Worm (Caenorhabditis elegans) whole organism, young adult: ENCODE data around the gene K08E4.7.

Experiments used
- F49E8.2 ChIP-seq: sonication (generic microtip); optimal IDR thresholded peaks from 3 replicates; lab custom pipeline; 2017; ENCODE audit warnings: missing genetic modification characterization, mild to moderate bottlenecking, missing compliant biosample characterization, antibody characterized with exemption, moderate library complexity; ENCODE audit not compliant: insufficient read depth
- F52B5.7 ChIP-seq: sonication (generic microtip); optimal IDR thresholded peaks from 2 replicates; lab custom pipeline; 2016; ENCODE audit warnings: mild to moderate bottlenecking, missing genetic modification characterization, missing compliant biosample characterization
- K12H6.12 ChIP-seq: fragments of 200-800 bp; sonication (Bioruptor generic); optimal IDR thresholded peaks from 2 replicates; lab custom pipeline; 2018; ENCODE audit warnings: mild to moderate bottlenecking, missing genetic modification characterization, missing compliant biosample characterization
- dpl-1 ChIP-seq: fragments of 150-350 bp; optimal IDR thresholded peaks from 2 replicates; lab custom pipeline; 2014; ENCODE audit warnings: missing biosample characterization, missing genetic modification reagents, missing genetic modification characterization
- ets-4 ChIP-seq: fragments of 200-800 bp; sonication (Bioruptor generic); optimal IDR thresholded peaks from 2 replicates; lab custom pipeline; 2018; ENCODE audit warnings: mild to moderate bottlenecking, missing genetic modification characterization, missing compliant biosample characterization
- him-1 ChIP-seq: sonication (generic microtip); optimal IDR thresholded peaks from 2 replicates; lab custom pipeline; 2016; ENCODE audit warnings: missing genotype, missing genetic modification reagents, missing genetic modification characterization, missing compliant biosample characterization
- nhr-120 ChIP-seq: fragments of 200-800 bp; sonication (Bioruptor generic); IDR thresholded peaks from 2 replicates; pipeline ENCODE4 v1.3.6; 2022; ENCODE audit warnings: missing genetic modification characterization, missing compliant biosample characterization
- pbrm-1 ChIP-seq: fragments of 200-800 bp; sonication (Bioruptor generic); IDR thresholded peaks from 2 replicates; pipeline ENCODE4 v1.3.6; 2022; ENCODE audit warnings: missing genetic modification reagents, missing genetic modification characterization, missing compliant biosample characterization
- snpc-1.3 ChIP-seq: sonication (generic microtip); optimal IDR thresholded peaks from 2 replicates; lab custom pipeline; 2017; ENCODE audit warnings: missing genetic modification characterization, mild to moderate bottlenecking, missing compliant biosample characterization, antibody characterized with exemption, moderate library complexity, missing genotype, missing genetic modification reagents; ENCODE audit not compliant: insufficient read depth
- zim-3 ChIP-seq: sonication (generic microtip); optimal IDR thresholded peaks from 2 replicates; lab custom pipeline; 2017; ENCODE audit warnings: mild to moderate bottlenecking, missing genetic modification characterization, moderate library complexity, missing compliant biosample characterization
- ztf-25 ChIP-seq: fragments of 200-800 bp; sonication (Bioruptor generic); IDR thresholded peaks from 2 replicates; pipeline ENCODE4 v1.3.6; 2022; ENCODE audit warnings: missing genetic modification reagents, missing genetic modification characterization, missing compliant biosample characterization

DNA sequence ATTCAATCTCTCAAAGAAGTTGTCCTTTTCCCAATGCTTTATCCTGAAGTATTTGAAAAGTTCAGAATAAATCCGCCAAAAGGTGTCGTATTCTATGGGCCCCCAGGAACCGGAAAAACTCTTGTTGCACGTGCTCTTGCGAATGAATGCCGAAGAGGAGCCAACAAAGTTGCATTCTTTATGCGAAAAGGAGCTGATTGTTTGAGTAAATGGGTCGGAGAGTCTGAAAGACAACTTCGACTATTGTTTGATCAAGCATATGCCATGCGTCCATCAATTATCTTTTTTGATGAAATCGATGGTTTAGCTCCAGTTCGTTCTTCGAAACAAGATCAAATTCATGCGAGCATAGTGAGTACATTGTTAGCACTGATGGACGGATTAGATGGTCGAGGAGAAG, 5.2 kb downstream of the K08E4.7 start:
- TF ChIP-seq F49E8.2 (no peak), ztf-25 (GFP tag; lab: Robert Waterston, UW) (no peak), K12H6.12 (tag; lab: Kevin White, UChicago) (no peak), nhr-120 (GFP tag; lab: Robert Waterston, UW) (no peak), him-1 (tag; lab: Kevin White, UChicago) (no peak), snpc-1.3 (tag; lab: Kevin White, UChicago) (no peak), zim-3 (tag; lab: Kevin White, UChicago) (no peak), F52B5.7 (tag; lab: Kevin White, UChicago) (no peak), ets-4 (no peak), dpl-1 (GFP tag; lab: Kevin White, UChicago) (no peak), pbrm-1 (GFP tag; lab: Robert Waterston, UW) (no peak)
